Worm (Caenorhabditis elegans): ENCODE measurements around the gene F57A10.4.

DNA sequence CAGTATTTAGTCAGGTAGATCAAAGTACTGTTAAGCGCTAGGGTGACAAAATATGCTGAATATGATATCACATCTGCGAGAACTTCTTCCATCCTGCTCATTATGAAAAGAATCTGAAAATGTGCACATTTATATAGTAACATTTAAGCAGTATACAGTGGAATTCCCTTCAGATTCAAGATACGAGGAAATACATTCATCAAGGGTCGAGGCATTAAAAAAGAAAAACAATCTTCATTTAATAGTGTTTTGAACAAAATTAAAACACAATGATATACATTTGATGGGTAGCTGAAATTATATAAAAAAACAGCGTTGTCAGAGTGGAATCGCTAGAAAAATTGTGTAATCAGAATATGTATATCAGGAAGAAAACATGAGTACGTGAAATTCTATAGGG lies 33.5 kb upstream of the F57A10.4 start, which contains the start of gene str-27:
- TF ChIP-seq ama-1 (optimal IDR thresholded peaks at IDR 0.05) (no peak), lin-11 (tag; optimal IDR thresholded peaks at IDR 0.05) (no peak), odd-2 (tag; optimal IDR thresholded peaks at IDR 0.05) (no peak), ceh-9 (tag; optimal IDR thresholded peaks at IDR 0.05) (no peak), hlh-8 (tag; optimal IDR thresholded peaks at IDR 0.05) (no peak), nhr-232 (tag; optimal IDR thresholded peaks at IDR 0.05) (no peak), tbx-2 (tag; optimal IDR thresholded peaks at IDR 0.05) (no peak), hlh-6 (tag; optimal IDR thresholded peaks at IDR 0.05) (no peak), elt-2 (tag; optimal IDR thresholded peaks at IDR 0.05) (no peak), gmeb-2 (tag; optimal IDR thresholded peaks at IDR 0.05) (no peak), Y22D7AL.16 (tag; optimal IDR thresholded peaks at IDR 0.05) (no peak)
